Fruit fly (Drosophila melanogaster) whole organism, wandering third instar larva: Measurements from ENCODE around the gene Sc2.

ENCODE experiments used
- CG32264 ChIP-seq: fragments of 200-800 bp; sonication (Bioruptor generic); optimal IDR thresholded peaks from 2 replicates; lab custom pipeline; 2016; ENCODE audit warnings: missing biosample characterization, missing genetic modification characterization
- CG9705 ChIP-seq: fragments of 200-800 bp; sonication (Bioruptor generic); optimal IDR thresholded peaks from 2 replicates; lab custom pipeline; 2018; ENCODE audit warnings: missing biosample characterization, mild to moderate bottlenecking, missing genetic modification characterization
- CrebA ChIP-seq: fragments of 200-800 bp; sonication (Bioruptor generic); optimal IDR thresholded peaks from 2 replicates; lab custom pipeline; 2016; ENCODE audit warnings: missing biosample characterization, mild to moderate bottlenecking, missing genetic modification characterization, borderline replicate concordance
- Dfd ChIP-seq: fragments of >200 bp; optimal IDR thresholded peaks from 2 replicates; lab custom pipeline; 2017; ENCODE audit warnings: missing biosample characterization, missing genetic modification characterization
- Dif ChIP-seq: fragments of 200-275, 200-300 bp; sonication (Bioruptor generic); optimal IDR thresholded peaks from 2 replicates; lab custom pipeline; 2018; ENCODE audit warnings: missing biosample characterization, missing genetic modification characterization; ENCODE audit not compliant: partially characterized antibody
- GATAd ChIP-seq: sonication (Bioruptor generic); optimal IDR thresholded peaks from 2 replicates; lab custom pipeline; 2016; ENCODE audit warnings: missing biosample characterization, missing genetic modification characterization
- HLH106 ChIP-seq: fragments of 200-800 bp; optimal IDR thresholded peaks from 3 replicates; lab custom pipeline; 2019; ENCODE audit warnings: missing biosample characterization, mild to moderate bottlenecking, missing genetic modification characterization, moderate library complexity
- Hnf4 ChIP-seq: fragments of 200-800 bp; sonication (Bioruptor generic); optimal IDR thresholded peaks from 2 replicates; lab custom pipeline; 2016; ENCODE audit warnings: missing biosample characterization, mild to moderate bottlenecking, missing genetic modification characterization
- Hr78 ChIP-seq: fragments of >200 bp; optimal IDR thresholded peaks from 2 replicates; lab custom pipeline; 2017; ENCODE audit warnings: missing biosample characterization, missing genetic modification characterization
- Hr83 ChIP-seq: fragments of 200-300 bp; sonication (Bioruptor generic); optimal IDR thresholded peaks from 2 replicates; lab custom pipeline; 2016; ENCODE audit warnings: missing biosample characterization, mild to moderate bottlenecking, missing genetic modification characterization, moderate library complexity; ENCODE audit not compliant: poor library complexity, severe bottlenecking
- Jra ChIP-seq: sonication (Bioruptor generic); optimal IDR thresholded peaks from 2 replicates; lab custom pipeline; 2016; ENCODE audit warnings: missing biosample characterization, missing genetic modification characterization
- Mio ChIP-seq: sonication (Bioruptor generic); optimal IDR thresholded peaks from 2 replicates; lab custom pipeline; 2016; ENCODE audit warnings: missing biosample characterization, missing genetic modification characterization
- Myc ChIP-seq: fragments of >200 bp; optimal IDR thresholded peaks from 2 replicates; lab custom pipeline; 2017
- N ChIP-seq: fragments of >200 bp; optimal IDR thresholded peaks from 2 replicates; lab custom pipeline; 2018; ENCODE audit warnings: missing biosample characterization, missing external identifiers, missing genetic modification characterization
- OdsH ChIP-seq: fragments of 200-800 bp; sonication (Bioruptor generic); optimal IDR thresholded peaks from 2 replicates; lab custom pipeline; 2016; ENCODE audit warnings: missing biosample characterization, mild to moderate bottlenecking, missing genetic modification characterization
- Sp1 ChIP-seq: fragments of 200-800 bp; sonication (Bioruptor generic); optimal IDR thresholded peaks from 3 replicates; lab custom pipeline; 2019; ENCODE audit warnings: missing biosample characterization, mild to moderate bottlenecking, missing genetic modification characterization, moderate library complexity
- Vsx2 ChIP-seq: fragments of 200-300, 225-300 bp; sonication (Bioruptor generic); optimal IDR thresholded peaks from 2 replicates; lab custom pipeline; 2018; ENCODE audit warnings: missing biosample characterization, missing genetic modification characterization; ENCODE audit not compliant: partially characterized antibody
- br ChIP-seq: fragments of 200-800 bp; sonication (Bioruptor generic); optimal IDR thresholded peaks from 2 replicates; lab custom pipeline; 2016; ENCODE audit warnings: missing biosample characterization, missing genetic modification characterization
- brk ChIP-seq: fragments of 200-800 bp; sonication (Bioruptor generic); optimal IDR thresholded peaks from 2 replicates; lab custom pipeline; 2016; ENCODE audit warnings: missing biosample characterization, mild to moderate bottlenecking, missing genetic modification characterization
- dl ChIP-seq, 2 experiments: fragments of 175-275, 200-275 bp in 1 of 2; fragments of 200-275 bp in 1 of 2; sonication (Bioruptor generic); optimal IDR thresholded peaks; lab custom pipeline; 2018; ENCODE audit warnings: mild to moderate bottlenecking in 2 of 2, missing biosample characterization in 2 of 2, missing genetic modification characterization in 2 of 2, moderate library complexity in 2 of 2; ENCODE audit not compliant: partially characterized antibody in 2 of 2, insufficient read depth in 1 of 2
- dmrt93B ChIP-seq: fragments of 200-800 bp; sonication (Bioruptor generic); optimal IDR thresholded peaks from 2 replicates; lab custom pipeline; 2018; ENCODE audit warnings: missing biosample characterization, mild to moderate bottlenecking, missing genetic modification characterization
- dsf ChIP-seq: sonication (Bioruptor generic); optimal IDR thresholded peaks from 2 replicates; lab custom pipeline; 2016; ENCODE audit warnings: missing biosample characterization, missing genetic modification characterization, borderline replicate concordance
- ey ChIP-seq: fragments of 200-800 bp; sonication (Bioruptor generic); optimal IDR thresholded peaks from 2 replicates; lab custom pipeline; 2016; ENCODE audit warnings: missing biosample characterization, missing genetic modification characterization
- foxo ChIP-seq, 2 experiments: fragments of 200-800 bp; sonication (Bioruptor generic); optimal IDR thresholded peaks; 2 replicates in 1 of 2; 3 replicates in 1 of 2; lab custom pipeline; 2016 to 2017; ENCODE audit warnings: missing biosample characterization in 2 of 2, missing genetic modification characterization in 2 of 2
- fru ChIP-seq: fragments of 200-800 bp; sonication (Bioruptor generic); optimal IDR thresholded peaks from 3 replicates; lab custom pipeline; 2016; ENCODE audit warnings: missing biosample characterization, mild to moderate bottlenecking, missing genetic modification characterization
- h ChIP-seq: fragments of 200-800 bp; sonication (Bioruptor generic); optimal IDR thresholded peaks from 3 replicates; lab custom pipeline; 2016; ENCODE audit warnings: missing biosample characterization, mild to moderate bottlenecking, missing genetic modification characterization
- jim ChIP-seq: fragments of 175-275, 200-325 bp; sonication (Bioruptor generic); optimal IDR thresholded peaks from 2 replicates; lab custom pipeline; 2016; ENCODE audit warnings: missing biosample characterization, mild to moderate bottlenecking, missing genetic modification characterization
- lola ChIP-seq: fragments of >200 bp; optimal IDR thresholded peaks from 2 replicates; lab custom pipeline; 2017; ENCODE audit warnings: missing biosample characterization, missing genetic modification characterization
- pan ChIP-seq: fragments of >200 bp; optimal IDR thresholded peaks from 2 replicates; lab custom pipeline; 2017
- psq ChIP-seq: fragments of 200-800 bp; sonication (Bioruptor generic); optimal IDR thresholded peaks from 3 replicates; lab custom pipeline; 2017; ENCODE audit warnings: missing biosample characterization, mild to moderate bottlenecking, missing genetic modification characterization, moderate library complexity
- rgr ChIP-seq: fragments of 200-800 bp; sonication (Bioruptor generic); optimal IDR thresholded peaks from 3 replicates; lab custom pipeline; 2016; ENCODE audit warnings: missing biosample characterization, mild to moderate bottlenecking, missing genetic modification characterization
- sage ChIP-seq: fragments of 200-800 bp; sonication (Bioruptor generic); optimal IDR thresholded peaks from 2 replicates; lab custom pipeline; 2016; ENCODE audit warnings: missing biosample characterization, mild to moderate bottlenecking, missing genetic modification characterization
- sv ChIP-seq: fragments of 200-800 bp; sonication (Bioruptor generic); optimal IDR thresholded peaks from 3 replicates; lab custom pipeline; 2016; ENCODE audit warnings: missing biosample characterization, missing genetic modification characterization
- tai ChIP-seq: sonication (Bioruptor generic); optimal IDR thresholded peaks from 2 replicates; lab custom pipeline; 2016; ENCODE audit warnings: missing biosample characterization, missing genetic modification characterization
- usp ChIP-seq: fragments of >200 bp; optimal IDR thresholded peaks from 2 replicates; lab custom pipeline; 2017; ENCODE audit warnings: missing biosample characterization, missing genetic modification characterization
- woc ChIP-seq: sonication (Bioruptor generic); optimal IDR thresholded peaks from 2 replicates; lab custom pipeline; 2016; ENCODE audit warnings: missing biosample characterization, mild to moderate bottlenecking, missing genetic modification characterization

Sc2 gene

dm6 chr3L:3935567-3936207 is 32.4 kb downstream of the Sc2 start, which contains the start of gene Eip63F-1:
Eip63F-1 (minus strand) TSS chr3L:3935617.
- TF ChIP-seq foxo (GFP tag; optimal IDR thresholded peaks at IDR 0.05; lab: Kevin White, UChicago): peak in 1 of 2 experiments; percentile 35
- no peak for TF ChIP-seq jim
- TF ChIP-seq rgr (GFP tag; lab: Kevin White, UChicago): peak; percentile 41
- TF ChIP-seq psq: peak; percentile 18
- peak; percentile 58 for TF ChIP-seq sv (GFP tag; lab: Kevin White, UChicago)
- no peak for TF ChIP-seq HLH106 (tag; lab: Kevin White, UChicago)
- TF ChIP-seq OdsH (GFP tag; lab: Kevin White, UChicago): peak; percentile 15
- peak; percentile 12 for TF ChIP-seq h
- TF ChIP-seq Mio: no peak

- TF ChIP-seq Dfd (GFP tag; lab: Kevin White, UChicago) (no peak), Hr83 (no peak), woc (GFP tag; lab: Kevin White, UChicago) (no peak), N (no peak), HLH106 (tag; lab: Kevin White, UChicago) (no peak), GATAd (no peak)
- TF ChIP-seq, all 38 proteins: peak for 0
These were observed 34.5 kb downstream of the Sc2 start, which contains the start of gene CG10866 for dm6 chr3L:3937806-3938205. CG10866 (minus strand) TSS chr3L:3937992.

dm6 chr3L:3940075-3940819 is 37.0 kb downstream of the Sc2 start, which contains the start of gene CG12766:
CG12766 (minus strand) TSS chr3L:3940125.
- no peak for TF ChIP-seq Mio
- TF ChIP-seq Hr78 (GFP tag; lab: Kevin White, UChicago): no peak
- TF ChIP-seq rgr (GFP tag; lab: Kevin White, UChicago): no peak
- no peak for TF ChIP-seq ey (GFP tag; lab: Kevin White, UChicago)
- no peak for TF ChIP-seq Sp1 (GFP tag; lab: Kevin White, UChicago)
- TF ChIP-seq Dfd (GFP tag; lab: Kevin White, UChicago): no peak
- no peak for TF ChIP-seq Hr83
- TF ChIP-seq sv (GFP tag; lab: Kevin White, UChicago): no peak
- no peak for TF ChIP-seq Dif
- no peak for TF ChIP-seq dmrt93B (GFP tag; lab: Kevin White, UChicago)
- TF ChIP-seq CrebA (GFP tag; lab: Kevin White, UChicago): no peak
- TF ChIP-seq OdsH (GFP tag; lab: Kevin White, UChicago): no peak
- TF ChIP-seq usp: no peak
- TF ChIP-seq psq: no peak
- TF ChIP-seq dsf: no peak
- TF ChIP-seq tai: no peak
- TF ChIP-seq Jra (GFP tag; lab: Kevin White, UChicago): no peak
- TF ChIP-seq CG32264 (GFP tag; lab: Kevin White, UChicago): no peak

- no peak for TF ChIP-seq Hnf4 (GFP tag; lab: Kevin White, UChicago)
- no peak for TF ChIP-seq psq
- TF ChIP-seq sv (GFP tag; lab: Kevin White, UChicago): no peak
- TF ChIP-seq CG9705 (GFP tag; lab: Kevin White, UChicago): no peak
- no peak for TF ChIP-seq brk
- no peak for TF ChIP-seq fru (GFP tag; lab: Kevin White, UChicago)
- TF ChIP-seq Myc (lab: Kevin White, UChicago): no peak
- peak; percentile 41 for TF ChIP-seq Dif
- no peak for TF ChIP-seq jim
- TF ChIP-seq CG32264 (GFP tag; lab: Kevin White, UChicago): no peak
- peak; percentile 52 for TF ChIP-seq rgr (GFP tag; lab: Kevin White, UChicago)
- TF ChIP-seq pan (lab: Kevin White, UChicago): no peak
- TF ChIP-seq foxo (GFP tag; optimal IDR thresholded peaks at IDR 0.05; lab: Kevin White, UChicago): no peak
- peak; percentile 8 for TF ChIP-seq sage (GFP tag; lab: Kevin White, UChicago)
- no peak for TF ChIP-seq dl (GFP tag; optimal IDR thresholded peaks at IDR 0.05; lab: Kevin White, UChicago; ENCODE audit: insufficient read depth in 1 of 2, partially characterized antibody in 2 of 2)
- peak; percentile 19 for TF ChIP-seq Vsx2
- no peak for TF ChIP-seq woc (GFP tag; lab: Kevin White, UChicago)
- TF ChIP-seq h: peak; percentile 47
- no peak for TF ChIP-seq Hr78 (GFP tag; lab: Kevin White, UChicago)
- no peak for TF ChIP-seq ey (GFP tag; lab: Kevin White, UChicago)
- TF ChIP-seq usp: no peak
- no peak for TF ChIP-seq dsf
- TF ChIP-seq br (GFP tag; lab: Kevin White, UChicago): peak; percentile 35
- TF ChIP-seq dmrt93B (GFP tag; lab: Kevin White, UChicago): no peak
- TF ChIP-seq N: no peak
- no peak for TF ChIP-seq tai
- TF ChIP-seq Sp1 (GFP tag; lab: Kevin White, UChicago): peak; percentile 29
- TF ChIP-seq OdsH (GFP tag; lab: Kevin White, UChicago): peak; percentile 3
- TF ChIP-seq lola (GFP tag; lab: Kevin White, UChicago): no peak
- no peak for TF ChIP-seq Mio
- TF ChIP-seq GATAd: no peak
- TF ChIP-seq Jra (GFP tag; lab: Kevin White, UChicago): no peak
- TF ChIP-seq Hr83: no peak
These were observed 39.1 kb downstream of the Sc2 start, which contains the start of the genes CG10863 and CG14982 for dm6 chr3L:3942241-3943028. CG10863 (minus strand) TSS chr3L:3942465. CG14982 (plus strand) TSS chr3L:3942710.
